Worm (Caenorhabditis elegans) whole organism, L2 larva: ENCODE data around the gene F22H10.3.

Source experiments
- C34F6.9 ChIP-seq: fragments of 150-350 bp; optimal IDR thresholded peaks from 2 replicates; lab custom pipeline; 2014; ENCODE audit warnings: missing biosample characterization, missing genetic modification characterization
- Y55F3AM.14 ChIP-seq: fragments of 200-800 bp; sonication (Bioruptor generic); optimal IDR thresholded peaks from 2 replicates; lab custom pipeline; 2018; ENCODE audit warnings: mild to moderate bottlenecking, missing genetic modification characterization, missing compliant biosample characterization
- dmd-4 ChIP-seq: sonication (generic microtip); optimal IDR thresholded peaks from 2 replicates; lab custom pipeline; 2017; ENCODE audit warnings: missing biosample characterization, missing genetic modification characterization
- elt-1 ChIP-seq: fragments of 150-350 bp; optimal IDR thresholded peaks from 2 replicates; lab custom pipeline; 2014; ENCODE audit warnings: missing biosample characterization, missing genetic modification characterization
- elt-3 ChIP-seq: sonication (generic microtip); optimal IDR thresholded peaks from 2 replicates; lab custom pipeline; 2017; ENCODE audit warnings: missing biosample characterization, missing genetic modification characterization
- mdl-1 ChIP-seq, 2 experiments: fragments of 150-350 bp in 1 of 2; sonication (generic microtip) in 1 of 2; optimal IDR thresholded peaks; 2 replicates each; lab custom pipeline; 2017; ENCODE audit warnings: missing biosample characterization in 2 of 2, missing genetic modification characterization in 2 of 2
- nhr-11 ChIP-seq: fragments of 150-350 bp; optimal IDR thresholded peaks from 2 replicates; lab custom pipeline; 2014; ENCODE audit warnings: missing biosample characterization, missing genetic modification characterization
- nhr-12 ChIP-seq: fragments of 150-350 bp; optimal IDR thresholded peaks from 2 replicates; lab custom pipeline; 2014; ENCODE audit warnings: missing biosample characterization, missing genetic modification characterization
- nhr-77 ChIP-seq: fragments of 150-350 bp; optimal IDR thresholded peaks from 2 replicates; lab custom pipeline; 2014; ENCODE audit warnings: missing biosample characterization, missing genetic modification characterization
- unc-39 ChIP-seq: fragments of 150-350 bp; optimal IDR thresholded peaks from 2 replicates; lab custom pipeline; 2014; ENCODE audit warnings: missing biosample characterization, missing genetic modification characterization

DNA sequence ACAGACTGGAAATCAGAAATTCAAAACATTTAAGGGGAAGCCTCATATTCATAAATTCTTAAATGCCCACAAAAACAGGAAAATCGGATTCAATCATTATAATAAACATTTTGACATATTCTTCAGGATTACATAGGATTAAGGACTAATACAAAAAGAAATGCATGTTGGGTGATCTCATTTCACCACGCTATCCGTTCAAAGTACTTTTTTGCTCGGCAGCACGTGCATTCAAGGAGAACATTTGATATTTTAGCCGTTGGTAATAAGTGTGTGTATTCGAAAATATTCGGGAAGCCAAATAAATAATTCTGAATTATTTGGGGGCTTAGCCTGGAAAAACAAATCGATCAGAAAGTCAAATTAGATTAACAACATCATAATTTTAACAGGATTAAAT, 26.9 kb downstream of the F22H10.3 start:
- TF ChIP-seq Y55F3AM.14 (GFP tag; lab: Kevin White, UChicago) (no peak), nhr-77 (tag; lab: Kevin White, UChicago) (no peak), nhr-11 (no peak), unc-39 (tag; lab: Kevin White, UChicago) (no peak), C34F6.9 (tag; lab: Kevin White, UChicago) (no peak), dmd-4 (no peak), nhr-12 (no peak), elt-3 (no peak), mdl-1 (tag; optimal IDR thresholded peaks at IDR 0.05; lab: Kevin White, UChicago) (no peak), elt-1 (no peak)
